Fruit fly (Drosophila melanogaster) whole organism, prepupa: ENCODE data around the gene Btk.

Source experiments
- CG3919 ChIP-seq: fragments of 200-800 bp; sonication (Bioruptor generic); optimal IDR thresholded peaks from 3 replicates; lab custom pipeline; 2016; ENCODE audit warnings: missing biosample characterization, missing genetic modification characterization
- CG6854 ChIP-seq: fragments of 200-800 bp; sonication (Bioruptor generic); optimal IDR thresholded peaks from 2 replicates; lab custom pipeline; 2017; ENCODE audit warnings: missing biosample characterization, mild to moderate bottlenecking, missing genetic modification characterization
- CG7368 ChIP-seq: fragments of 200-800 bp; sonication (Bioruptor generic); optimal IDR thresholded peaks from 3 replicates; lab custom pipeline; 2016; ENCODE audit warnings: missing biosample characterization, missing genetic modification characterization
- CG8119 ChIP-seq: fragments of 200-800 bp; sonication (Bioruptor generic); IDR thresholded peaks from 3 replicates; pipeline ENCODE4 v1.3.6; 2022; ENCODE audit warnings: missing biosample characterization, missing genetic modification characterization
- CG8319 ChIP-seq: fragments of 200-800 bp; sonication (Bioruptor generic); optimal IDR thresholded peaks from 3 replicates; lab custom pipeline; 2016; ENCODE audit warnings: missing biosample characterization, missing genetic modification characterization
- Eip78C ChIP-seq: fragments of 200-800 bp; sonication (Bioruptor generic); peaks from one replicate; lab custom pipeline; 2016; ENCODE audit warnings: missing biosample characterization, missing genetic modification characterization
- Ets21C ChIP-seq: fragments of 200-800 bp; sonication (Bioruptor generic); optimal IDR thresholded peaks from 3 replicates; lab custom pipeline; 2016; ENCODE audit warnings: missing biosample characterization, missing genetic modification characterization
- Gug ChIP-seq: fragments of 200-800 bp; sonication (Bioruptor generic); IDR thresholded peaks from 2 replicates; pipeline ENCODE4 v1.3.6; 2022; ENCODE audit warnings: missing biosample characterization, missing genetic modification characterization
- Hr38 ChIP-seq: sonication (Bioruptor generic); optimal IDR thresholded peaks from 2 replicates; lab custom pipeline; 2016; ENCODE audit warnings: missing biosample characterization, missing genetic modification characterization
- Hr39 ChIP-seq: fragments of 200-800 bp; sonication (Bioruptor generic); optimal IDR thresholded peaks from 2 replicates; lab custom pipeline; 2016; ENCODE audit warnings: missing biosample characterization, missing genetic modification characterization
- Sox102F ChIP-seq: fragments of 200-800 bp; sonication (Bioruptor generic); optimal IDR thresholded peaks from 2 replicates; lab custom pipeline; 2016; ENCODE audit warnings: missing biosample characterization, mild to moderate bottlenecking, missing genetic modification characterization
- salr ChIP-seq, 2 experiments: fragments of 200-800 bp; sonication (Bioruptor generic); optimal IDR thresholded peaks; 3 replicates each; lab custom pipeline; 2016 to 2018; ENCODE audit warnings: missing biosample characterization in 2 of 2, missing genetic modification characterization in 2 of 2, mild to moderate bottlenecking in 1 of 2
- spab ChIP-seq: fragments of 200-800 bp; sonication (Bioruptor generic); optimal IDR thresholded peaks from 2 replicates; lab custom pipeline; 2017; ENCODE audit warnings: missing biosample characterization, mild to moderate bottlenecking, missing genetic modification characterization, missing genetic modification reagents
- topi ChIP-seq: fragments of 200-800 bp; sonication (Bioruptor generic); optimal IDR thresholded peaks from 3 replicates; lab custom pipeline; 2016; ENCODE audit warnings: missing biosample characterization, missing genetic modification characterization

DNA sequence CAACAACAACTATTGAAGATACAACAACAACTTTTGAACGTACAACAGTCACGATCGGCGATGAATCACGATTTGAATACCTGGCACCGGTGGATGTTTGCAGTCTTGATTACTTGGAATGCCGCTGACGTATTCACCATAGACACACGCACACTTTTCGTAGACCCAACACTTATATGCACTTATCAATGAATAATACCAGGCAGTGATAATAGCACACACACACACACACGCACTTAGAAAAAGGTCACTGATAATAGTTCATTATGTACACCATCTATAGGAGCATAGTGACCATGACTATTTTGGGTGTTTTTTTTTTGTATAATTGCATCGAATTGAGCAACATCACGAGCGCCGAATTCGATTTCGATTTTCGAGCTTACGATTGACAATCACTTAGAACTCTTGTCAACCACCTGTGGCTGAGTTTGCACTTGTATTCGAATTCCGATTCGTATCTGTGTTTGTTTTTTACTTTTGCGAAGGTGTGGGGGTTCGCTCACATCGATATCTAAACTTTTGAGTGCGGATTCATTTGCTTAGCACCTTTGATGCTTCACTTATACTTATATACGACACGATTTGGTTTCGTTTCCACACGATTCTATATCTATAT is 61.7 kb downstream of the Btk start:
- TF ChIP-seq spab (GFP tag; lab: Kevin White, UChicago), result no peak
- TF ChIP-seq Eip78C, result no peak
- no peak for TF ChIP-seq Ets21C (GFP tag; lab: Kevin White, UChicago)
- no peak for TF ChIP-seq topi (GFP tag; lab: Kevin White, UChicago)
- TF ChIP-seq salr (GFP tag; optimal IDR thresholded peaks at IDR 0.05; lab: Kevin White, UChicago), result no peak
- no peak for TF ChIP-seq Sox102F (GFP tag; lab: Kevin White, UChicago)
- TF ChIP-seq CG7368 (GFP tag; lab: Kevin White, UChicago), result no peak
- TF ChIP-seq CG8119 (GFP tag; lab: Robert Waterston, UW), result no peak
- TF ChIP-seq CG6854 (GFP tag; lab: Kevin White, UChicago), result no peak
- no peak for TF ChIP-seq Gug (GFP tag; lab: Robert Waterston, UW)
- TF ChIP-seq Hr39 (GFP tag; lab: Kevin White, UChicago), result no peak
- no peak for TF ChIP-seq Hr38 (GFP tag; lab: Kevin White, UChicago)
- no peak for TF ChIP-seq CG8319 (GFP tag; lab: Kevin White, UChicago)
- no peak for TF ChIP-seq CG3919 (GFP tag; lab: Kevin White, UChicago)
